Fruit fly (Drosophila melanogaster) whole organism, pupa: Measurements from ENCODE around the gene CG11741.

Experiments
- CG10348 ChIP-seq: fragments of 200-800 bp; sonication (Bioruptor generic); IDR thresholded peaks from 2 replicates; pipeline ENCODE4 v1.3.6; 2022; ENCODE audit warnings: missing biosample characterization, missing genetic modification characterization
- CG12605 ChIP-seq: fragments of 200-800 bp; sonication (Bioruptor generic); IDR thresholded peaks from 2 replicates; pipeline ENCODE4 v1.3.6; 2022; ENCODE audit warnings: missing biosample characterization, missing genetic modification characterization
- CG13204 ChIP-seq: fragments of 200-800 bp; sonication (Bioruptor generic); optimal IDR thresholded peaks from 2 replicates; lab custom pipeline; 2018; ENCODE audit warnings: missing biosample characterization, mild to moderate bottlenecking, missing genetic modification characterization, moderate library complexity
- CG14655 ChIP-seq: fragments of 200-800 bp; sonication (Bioruptor generic); optimal IDR thresholded peaks from 3 replicates; lab custom pipeline; 2017; ENCODE audit warnings: mild to moderate bottlenecking, missing biosample characterization, missing genetic modification reagents, missing genetic modification characterization
- CG15710 ChIP-seq: fragments of 200-800 bp; sonication (Bioruptor generic); optimal IDR thresholded peaks from 2 replicates; lab custom pipeline; 2018; ENCODE audit warnings: missing biosample characterization, mild to moderate bottlenecking, missing genetic modification characterization, moderate library complexity
- CG17806 ChIP-seq: fragments of 200-800 bp; sonication (Bioruptor generic); optimal IDR thresholded peaks from 2 replicates; lab custom pipeline; 2018; ENCODE audit warnings: missing biosample characterization, mild to moderate bottlenecking, missing genetic modification characterization, moderate library complexity
- CG32121 ChIP-seq: fragments of 200-800 bp; sonication (Bioruptor generic); IDR thresholded peaks from 2 replicates; pipeline ENCODE4 v1.3.6; 2022; ENCODE audit warnings: missing biosample characterization, missing genetic modification characterization
- CG34367 ChIP-seq: fragments of 200-800 bp; sonication (Bioruptor generic); optimal IDR thresholded peaks from 2 replicates; lab custom pipeline; 2018; ENCODE audit warnings: missing biosample characterization, mild to moderate bottlenecking, missing genetic modification characterization
- CG4496 ChIP-seq: fragments of 200-800 bp; sonication (Bioruptor generic); IDR thresholded peaks from 3 replicates; pipeline ENCODE4 v1.3.6; 2022; ENCODE audit warnings: missing biosample characterization, missing genetic modification characterization
- CG8159 ChIP-seq: fragments of 200-800 bp; sonication (Bioruptor generic); optimal IDR thresholded peaks from 3 replicates; lab custom pipeline; 2018; ENCODE audit warnings: missing biosample characterization, mild to moderate bottlenecking, missing genetic modification characterization, moderate library complexity
- CG8301 ChIP-seq: fragments of 200-800 bp; sonication (Bioruptor generic); optimal IDR thresholded peaks from 2 replicates; lab custom pipeline; 2018; ENCODE audit warnings: missing biosample characterization, mild to moderate bottlenecking, missing genetic modification characterization
- CG9948 ChIP-seq: fragments of 200-800 bp; sonication (Bioruptor generic); optimal IDR thresholded peaks from 2 replicates; lab custom pipeline; 2018; ENCODE audit warnings: missing biosample characterization, mild to moderate bottlenecking, missing genetic modification characterization, moderate library complexity
- D1 ChIP-seq: fragments of 200-800 bp; sonication (Bioruptor generic); optimal IDR thresholded peaks from 2 replicates; lab custom pipeline; 2018; ENCODE audit warnings: missing biosample characterization, mild to moderate bottlenecking, missing genetic modification characterization, moderate library complexity
- EcR ChIP-seq: fragments of 200-800 bp; sonication (Bioruptor generic); optimal IDR thresholded peaks from 3 replicates; lab custom pipeline; 2019; ENCODE audit warnings: missing biosample characterization, missing genetic modification characterization, mild to moderate bottlenecking, moderate library complexity, missing genetic modification reagents
- Ets98B ChIP-seq: fragments of 200-800 bp; sonication (Bioruptor generic); IDR thresholded peaks from 2 replicates; pipeline ENCODE4 v1.3.6; 2022; ENCODE audit warnings: missing biosample characterization, missing genetic modification characterization
- Pif1A ChIP-seq: fragments of 200-800 bp; sonication (Bioruptor generic); optimal IDR thresholded peaks from 3 replicates; lab custom pipeline; 2016; ENCODE audit warnings: missing biosample characterization, missing genetic modification characterization
- Pif1B ChIP-seq: fragments of 200-800 bp; sonication (Bioruptor generic); optimal IDR thresholded peaks from 3 replicates; lab custom pipeline; 2016; ENCODE audit warnings: missing biosample characterization, missing genetic modification characterization
- Snoo ChIP-seq: fragments of 200-800 bp; sonication (Bioruptor generic); optimal IDR thresholded peaks from 3 replicates; lab custom pipeline; 2017; ENCODE audit warnings: missing biosample characterization, mild to moderate bottlenecking, missing genetic modification characterization, inconsistent platforms
- fd96Ca ChIP-seq: fragments of 200-800 bp; sonication (Bioruptor generic); IDR thresholded peaks from 3 replicates; pipeline ENCODE4 v1.3.6; 2022; ENCODE audit warnings: missing biosample characterization, missing genetic modification characterization
- gl ChIP-seq: fragments of 200-800 bp; sonication (Bioruptor generic); optimal IDR thresholded peaks from 2 replicates; lab custom pipeline; 2018; ENCODE audit warnings: missing biosample characterization, mild to moderate bottlenecking, missing genetic modification characterization
- rn ChIP-seq: fragments of 200-800 bp; sonication (Bioruptor generic); IDR thresholded peaks from 2 replicates; pipeline ENCODE4 v1.3.6; 2022; ENCODE audit warnings: missing biosample characterization, missing genetic modification characterization

Gene CG11741

dm6 chr3R:8528862-8529261 lies at the start of gene CG11741:
CG11741 (minus strand) TSS chr3R:8528877.
- TF ChIP-seq rn (no peak), CG4496 (no peak), CG17806 (no peak), CG14655 (GFP tag; lab: Kevin White, UChicago) (no peak), fd96Ca (no peak), gl (no peak), CG10348 (GFP tag; lab: Robert Waterston, UW) (no peak), Snoo (tag; lab: Kevin White, UChicago) (no peak)

dm6 chr3R:8577409-8578255 lies 49.0 kb upstream of the CG11741 start, which contains the start of gene 5-HT2B:
5-HT2B (plus strand) TSS chr3R:8578205.
- TF ChIP-seq Pif1A (GFP tag; lab: Kevin White, UChicago) (no peak), CG34367 (tag; lab: Kevin White, UChicago) (peak; percentile 5), CG14655 (GFP tag; lab: Kevin White, UChicago) (peak; percentile 46), CG4496 (no peak; the same call in 2 of the 3 replicates), CG12605 (GFP tag; lab: Robert Waterston, UW) (peak; percentile 38; the same call in 1 of the 2 replicates), CG17806 (no peak), CG10348 (GFP tag; lab: Robert Waterston, UW) (no peak), CG32121 (GFP tag; lab: Robert Waterston, UW) (no peak), Pif1B (GFP tag; lab: Kevin White, UChicago) (no peak), CG9948 (tag; lab: Kevin White, UChicago) (peak; percentile 45), CG8159 (tag; lab: Kevin White, UChicago) (peak; percentile 61), Ets98B (GFP tag; lab: Robert Waterston, UW) (no peak), gl (no peak), rn (no peak), CG15710 (peak; percentile 40), D1 (tag; lab: Kevin White, UChicago) (no peak), fd96Ca (0 out of 3 replicates have a peak, but pooled peaks have one; percentile 20), CG13204 (GFP tag; lab: Kevin White, UChicago) (no peak), Snoo (tag; lab: Kevin White, UChicago) (no peak), CG8301 (peak; percentile 8), EcR (GFP tag; lab: Kevin White, UChicago) (no peak)

dm6 chr3R:8563774-8564173 lies 35.1 kb upstream of the CG11741 start, which contains the start of gene Cenp-C:
Cenp-C (plus strand) TSS chr3R:8564105.
- TF ChIP-seq CG32121 (GFP tag; lab: Robert Waterston, UW) (no peak), D1 (tag; lab: Kevin White, UChicago) (no peak), rn (no peak), Ets98B (GFP tag; lab: Robert Waterston, UW) (no peak), CG17806 (no peak), Snoo (tag; lab: Kevin White, UChicago) (no peak), CG4496 (no peak), CG8159 (tag; lab: Kevin White, UChicago) (no peak), CG8301 (no peak), gl (no peak), Pif1A (GFP tag; lab: Kevin White, UChicago) (no peak), CG14655 (GFP tag; lab: Kevin White, UChicago) (no peak), CG9948 (tag; lab: Kevin White, UChicago) (no peak), Pif1B (GFP tag; lab: Kevin White, UChicago) (no peak), CG15710 (no peak), CG10348 (GFP tag; lab: Robert Waterston, UW) (no peak), fd96Ca (no peak), EcR (GFP tag; lab: Kevin White, UChicago) (no peak)

- no peak for TF ChIP-seq Ets98B (GFP tag; lab: Robert Waterston, UW)
- no peak for TF ChIP-seq CG8301
- no peak for TF ChIP-seq CG9948 (tag; lab: Kevin White, UChicago)
- TF ChIP-seq Pif1A (GFP tag; lab: Kevin White, UChicago), result no peak
- TF ChIP-seq CG4496, result no peak
- TF ChIP-seq CG15710, result no peak
- no peak for TF ChIP-seq CG8159 (tag; lab: Kevin White, UChicago)
- no peak for TF ChIP-seq CG17806
- TF ChIP-seq CG10348 (GFP tag; lab: Robert Waterston, UW), result no peak
- no peak for TF ChIP-seq rn
- no peak for TF ChIP-seq CG14655 (GFP tag; lab: Kevin White, UChicago)
- TF ChIP-seq CG32121 (GFP tag; lab: Robert Waterston, UW), result no peak
- no peak for TF ChIP-seq D1 (tag; lab: Kevin White, UChicago)
These were observed 33.8 kb upstream of the CG11741 start, which contains the start of the genes mRpS18A and CG31460 for dm6 chr3R:8562484-8562886. mRpS18A (minus strand) TSS chr3R:8562593. CG31460 (plus strand) TSS chr3R:8562673.

dm6 chr3R:8561522-8561921 lies 32.8 kb upstream of the CG11741 start, which contains the start of gene pch2:
pch2 (minus strand) TSS chr3R:8561764.
- no peak for TF ChIP-seq CG15710
- no peak for TF ChIP-seq CG32121 (GFP tag; lab: Robert Waterston, UW)
- no peak for TF ChIP-seq Ets98B (GFP tag; lab: Robert Waterston, UW)
- TF ChIP-seq Pif1B (GFP tag; lab: Kevin White, UChicago), result no peak
- TF ChIP-seq CG34367 (tag; lab: Kevin White, UChicago), result no peak
- no peak for TF ChIP-seq D1 (tag; lab: Kevin White, UChicago)
- TF ChIP-seq CG12605 (GFP tag; lab: Robert Waterston, UW), result no peak
- no peak for TF ChIP-seq CG8301
- no peak for TF ChIP-seq CG10348 (GFP tag; lab: Robert Waterston, UW)
- TF ChIP-seq Pif1A (GFP tag; lab: Kevin White, UChicago), result no peak
- no peak for TF ChIP-seq EcR (GFP tag; lab: Kevin White, UChicago)
- no peak for TF ChIP-seq fd96Ca
- TF ChIP-seq CG8159 (tag; lab: Kevin White, UChicago), result no peak
- TF ChIP-seq CG13204 (GFP tag; lab: Kevin White, UChicago), result no peak
- TF ChIP-seq CG17806, result no peak
- no peak for TF ChIP-seq CG14655 (GFP tag; lab: Kevin White, UChicago)
- no peak for TF ChIP-seq CG4496
